Fruit fly (Drosophila melanogaster): Measurements from ENCODE around the gene CtsK1.

CtsK1 gene

DNA sequence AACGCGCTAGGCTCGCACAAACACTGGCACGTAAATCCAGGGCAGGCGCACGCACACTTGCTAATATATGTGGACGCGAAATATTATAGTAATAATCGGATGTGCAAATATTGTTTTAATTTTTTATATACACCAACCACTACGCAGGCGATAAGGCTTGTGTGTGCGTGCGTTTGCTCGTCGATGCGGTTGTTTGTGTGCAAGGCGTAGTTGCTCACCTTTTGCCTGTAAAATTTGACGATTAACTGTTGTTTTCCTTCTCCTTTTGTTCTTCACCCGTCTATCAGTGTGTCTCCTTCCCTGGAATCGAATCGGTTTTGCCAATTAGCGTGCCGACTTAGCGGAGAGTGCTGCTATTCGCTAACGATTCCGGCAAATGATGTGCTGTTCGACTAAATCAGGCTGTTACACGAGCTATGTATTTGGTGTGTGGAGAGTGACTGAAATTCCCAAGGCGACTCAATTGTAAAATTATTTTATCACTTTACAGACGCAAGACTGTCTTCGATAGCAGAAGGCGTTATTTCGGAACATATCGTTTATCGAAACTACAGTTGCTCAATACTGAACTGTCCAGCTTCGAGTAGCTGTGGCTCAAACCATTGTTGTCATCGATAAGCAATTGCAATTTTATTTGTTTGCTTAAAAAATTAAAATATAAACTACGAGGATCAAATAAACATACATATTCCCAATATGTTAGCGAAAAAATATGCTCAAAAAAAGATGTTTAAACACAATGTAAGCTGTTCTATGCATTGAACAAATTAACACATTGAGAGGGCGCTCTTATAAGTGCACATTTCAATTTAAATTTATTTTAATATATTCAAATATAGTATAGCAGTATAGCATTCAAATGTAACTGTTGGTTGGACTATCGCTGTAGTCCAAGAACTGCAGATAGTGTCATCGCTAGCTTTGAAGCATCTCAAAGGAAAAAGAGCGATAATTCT is 37.4 kb downstream of the CtsK1 start, which contains the start of the genes CG6650 and endos (continued):
- peak; percentile 66; the same call in 2 of the 3 replicates for TF ChIP-seq CG34224 (GFP tag; IDR thresholded peaks at IDR 0.05; ENCODE audit: partially characterized antibody)
- TF ChIP-seq row (GFP tag; IDR thresholded peaks at IDR 0.05), result peak; percentile 70
- TF ChIP-seq Tbp (GFP tag; optimal IDR thresholded peaks at IDR 0.05), result no peak
- TF ChIP-seq inv (GFP tag; IDR thresholded peaks at IDR 0.05; ENCODE audit: partially characterized antibody), result peak; percentile 68
- TF ChIP-seq CG1647 (GFP tag; optimal IDR thresholded peaks at IDR 0.05), result no peak
- peak; percentile 39 for TF ChIP-seq her (GFP tag; optimal IDR thresholded peaks at IDR 0.05)
- peak; percentile 37; the same call in 1 of the 3 replicates for TF ChIP-seq mld (GFP tag; IDR thresholded peaks at IDR 0.05; ENCODE audit: partially characterized antibody)
- peak; percentile 76 for TF ChIP-seq MESR4 (GFP tag; optimal IDR thresholded peaks at IDR 0.05)
- 0 out of 3 replicates have a peak, but pooled peaks have one; percentile 18 for TF ChIP-seq Aef1 (GFP tag; IDR thresholded peaks at IDR 0.05)
- peak; percentile 14 for TF ChIP-seq az2 (GFP tag; optimal IDR thresholded peaks at IDR 0.05)
- peak in 1 of 2 experiments; percentile 14 for TF ChIP-seq dpn (GFP tag; optimal IDR thresholded peaks at IDR 0.05)
- TF ChIP-seq CG13296 (GFP tag; optimal IDR thresholded peaks at IDR 0.05), result peak; percentile 69
- peak; percentile 8 for TF ChIP-seq Hr3 (GFP tag; optimal IDR thresholded peaks at IDR 0.05)
- peak; percentile 56 for TF ChIP-seq CG18262 (tag; optimal IDR thresholded peaks at IDR 0.05)
- TF ChIP-seq slbo (GFP tag; IDR thresholded peaks at IDR 0.05), result peak; percentile 56; the same call in 1 of the 2 replicates
- peak; percentile 48 for TF ChIP-seq CG9817 (tag; optimal IDR thresholded peaks at IDR 0.05)
- TF ChIP-seq z (GFP tag; IDR thresholded peaks at IDR 0.05), result no peak
- peak; percentile 18; the same call in 1 of the 4 replicates for TF ChIP-seq Gug (GFP tag; IDR thresholded peaks at IDR 0.05)
- TF ChIP-seq H15 (GFP tag; IDR thresholded peaks at IDR 0.05), result no peak
- peak; percentile 4 for TF ChIP-seq CG13624 (GFP tag; optimal IDR thresholded peaks at IDR 0.05)
- peak; percentile 0 for TF ChIP-seq Nf-YB (GFP tag; optimal IDR thresholded peaks at IDR 0.05)
- peak; percentile 50 for TF ChIP-seq ind (GFP tag; optimal IDR thresholded peaks at IDR 0.05)
- TF ChIP-seq Dek (tag; optimal IDR thresholded peaks at IDR 0.05), result peak; percentile 49
- TF ChIP-seq CG15269 (tag; optimal IDR thresholded peaks at IDR 0.05), result peak; percentile 42
- peak; percentile 84 for TF ChIP-seq CG10543 (GFP tag; optimal IDR thresholded peaks at IDR 0.05)
- TF ChIP-seq tna (GFP tag; IDR thresholded peaks at IDR 0.05; ENCODE audit: partially characterized antibody), result peak; percentile 74
- no peak for TF ChIP-seq CG18619 (GFP tag; optimal IDR thresholded peaks at IDR 0.05)

dm6 chr3L:14034476-14034875 is 40.4 kb downstream of the CtsK1 start, which contains the start of gene CG6661:
Gene CG6661 (plus strand): TSS chr3L:14034776.
- no peak for TF ChIP-seq ind (GFP tag; optimal IDR thresholded peaks at IDR 0.05)
- no peak for TF ChIP-seq toy (GFP tag; IDR thresholded peaks at IDR 0.05)
- TF ChIP-seq CTCF (GFP tag; optimal IDR thresholded peaks at IDR 0.05), result no peak
- TF ChIP-seq pzg (GFP tag; optimal IDR thresholded peaks at IDR 0.05), result no peak
- TF ChIP-seq run (tag; optimal IDR thresholded peaks at IDR 0.05), result no peak
- no peak for TF ChIP-seq Nf-YA (GFP tag; IDR thresholded peaks at IDR 0.05)
- no peak for TF ChIP-seq btn (GFP tag; optimal IDR thresholded peaks at IDR 0.05)
- no peak for TF ChIP-seq CG1233 (GFP tag; optimal IDR thresholded peaks at IDR 0.05)
- no peak for TF ChIP-seq hkb (optimal IDR thresholded peaks at IDR 0.05)
- TF ChIP-seq hkb (GFP tag; IDR thresholded peaks at IDR 0.05), result no peak

DNA sequence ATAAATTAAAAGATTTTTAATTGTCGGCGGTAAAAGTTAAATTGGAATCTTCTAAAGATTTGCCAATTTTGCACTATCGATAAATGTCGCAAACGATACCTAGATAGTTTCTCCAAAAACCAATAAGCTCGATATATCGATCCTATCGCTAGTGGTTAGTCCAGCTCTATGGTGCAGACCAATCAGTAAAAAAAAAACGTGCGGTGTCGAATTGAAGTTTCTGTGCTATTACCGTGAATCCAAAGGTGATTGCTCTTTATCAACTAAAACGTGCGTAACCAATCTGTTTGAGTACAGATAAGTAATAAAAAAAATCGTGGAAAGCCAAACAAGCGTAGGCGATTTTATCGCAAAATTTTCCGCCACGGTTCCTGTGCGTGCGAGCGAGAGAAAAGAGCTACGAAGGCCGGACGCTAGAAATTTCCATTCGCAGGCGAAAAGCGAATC is 42.9 kb downstream of the CtsK1 start, which contains the start of gene Hsp110:
Hsp110 (plus strand) TSS at position 153 of the 447 bp plus-strand sequence.
- TF ChIP-seq Hmr (GFP tag; optimal IDR thresholded peaks at IDR 0.05), result no peak
- TF ChIP-seq Awh (GFP tag; IDR thresholded peaks at IDR 0.05), result no peak
- peak; percentile 100 for TF ChIP-seq CG6791 (GFP tag; IDR thresholded peaks at IDR 0.05; ENCODE audit: partially characterized antibody)
- TF ChIP-seq Dip3 (GFP tag; optimal IDR thresholded peaks at IDR 0.05), result peak; percentile 99
- no peak for TF ChIP-seq Ravus (GFP tag; IDR thresholded peaks at IDR 0.05)
- TF ChIP-seq Bteb2 (GFP tag; optimal IDR thresholded peaks at IDR 0.05), result peak; percentile 10
- peak; percentile 42 for TF ChIP-seq CG13894 (tag; optimal IDR thresholded peaks at IDR 0.05)
- peak; percentile 98 for TF ChIP-seq sqz (GFP tag; optimal IDR thresholded peaks at IDR 0.05)
- peak; percentile 98 for TF ChIP-seq hbn (GFP tag; IDR thresholded peaks at IDR 0.05; ENCODE audit: partially characterized antibody)
- peak; percentile 10 for TF ChIP-seq Fer3 (tag; optimal IDR thresholded peaks at IDR 0.05)
- TF ChIP-seq CG8359 (GFP tag; optimal IDR thresholded peaks at IDR 0.05; ENCODE audit: borderline replicate concordance), result no peak
- TF ChIP-seq kay (GFP tag; optimal IDR thresholded peaks at IDR 0.05), result no peak

Measured in whole organism, embryonic.